Fruit fly (Drosophila melanogaster): ENCODE data around the gene CG42795.

Gene CG42795

dm6 chr3R:10263972-10264536 lies 38.6 kb downstream of the CG42795 start, which contains the start of gene Nuak (continued):
- TF ChIP-seq cyc (GFP tag; optimal IDR thresholded peaks at IDR 0.05) (peak; percentile 93), CG8632 (GFP tag; optimal IDR thresholded peaks at IDR 0.05) (peak; percentile 60), CG31627 (GFP tag; optimal IDR thresholded peaks at IDR 0.05) (peak; percentile 96), ss (GFP tag; optimal IDR thresholded peaks at IDR 0.05) (peak; percentile 31 to 64), Met (GFP tag; optimal IDR thresholded peaks at IDR 0.05) (peak; percentile 81), CG6276 (GFP tag; optimal IDR thresholded peaks at IDR 0.05) (peak; percentile 93), CG6163 (GFP tag; IDR thresholded peaks at IDR 0.05) (no peak), dsx (GFP tag; optimal IDR thresholded peaks at IDR 0.05; ENCODE audit: poor library complexity, severe bottlenecking) (peak; percentile 32), fd59A (GFP tag; optimal IDR thresholded peaks at IDR 0.05) (peak; percentile 29), Gug (GFP tag; IDR thresholded peaks at IDR 0.05) (no peak), CG11294 (GFP tag; IDR thresholded peaks at IDR 0.05) (no peak), Lpt (GFP tag; optimal IDR thresholded peaks at IDR 0.05) (peak; percentile 64), CG32006 (GFP tag; optimal IDR thresholded peaks at IDR 0.05) (peak; percentile 77), spab (GFP tag; optimal IDR thresholded peaks at IDR 0.05) (no peak), Eip78C (GFP tag) (peak; percentile 97), fkh (GFP tag; optimal IDR thresholded peaks at IDR 0.05) (peak; percentile 63), Sox102F (GFP tag; optimal IDR thresholded peaks at IDR 0.05) (peak; percentile 77), eg (GFP tag; IDR thresholded peaks at IDR 0.05) (no peak), achi (GFP tag; optimal IDR thresholded peaks at IDR 0.05) (peak; percentile 85)

dm6 chr3R:10264601-10265421 lies 39.3 kb downstream of the CG42795 start:
- TF ChIP-seq Hr4 (GFP tag; optimal IDR thresholded peaks at IDR 0.05) = no peak
- peak; percentile 59 for TF ChIP-seq Blimp-1 (GFP tag; optimal IDR thresholded peaks at IDR 0.05)
- TF ChIP-seq svp (GFP tag) = no peak
- no peak for TF ChIP-seq CG11294 (GFP tag; IDR thresholded peaks at IDR 0.05)
- peak; percentile 65 for TF ChIP-seq Eip78C (GFP tag)
- TF ChIP-seq vri (GFP tag; optimal IDR thresholded peaks at IDR 0.05) = peak; percentile 9
- TF ChIP-seq fkh (GFP tag; optimal IDR thresholded peaks at IDR 0.05) = peak; percentile 63

- TF ChIP-seq dsx (GFP tag; optimal IDR thresholded peaks at IDR 0.05; ENCODE audit: poor library complexity, severe bottlenecking) (peak; percentile 4), dac (GFP tag; optimal IDR thresholded peaks at IDR 0.05) (no peak), Ets21C (GFP tag; optimal IDR thresholded peaks at IDR 0.05) (peak; percentile 43), OdsH (GFP tag; optimal IDR thresholded peaks at IDR 0.05) (peak; percentile 56), topi (GFP tag; optimal IDR thresholded peaks at IDR 0.05) (peak; percentile 78), CG11902 (GFP tag; optimal IDR thresholded peaks at IDR 0.05) (peak; percentile 56), Ets96B (tag; optimal IDR thresholded peaks at IDR 0.05) (no peak), lz (GFP tag; optimal IDR thresholded peaks at IDR 0.05) (peak; percentile 80), CG9139 (GFP tag; optimal IDR thresholded peaks at IDR 0.05) (no peak), Smox (GFP tag; optimal IDR thresholded peaks at IDR 0.05) (peak; percentile 72), net (GFP tag; optimal IDR thresholded peaks at IDR 0.05) (peak; percentile 62), CG6854 (GFP tag; optimal IDR thresholded peaks at IDR 0.05) (peak; percentile 51), Gug (GFP tag; IDR thresholded peaks at IDR 0.05) (peak; percentile 47), CG31627 (GFP tag; optimal IDR thresholded peaks at IDR 0.05) (peak; percentile 76), Sox15 (GFP tag; optimal IDR thresholded peaks at IDR 0.05) (peak; percentile 19), Lpt (GFP tag; optimal IDR thresholded peaks at IDR 0.05) (peak; percentile 48), Hr39 (GFP tag; optimal IDR thresholded peaks at IDR 0.05) (peak; percentile 78), Hr38 (GFP tag; optimal IDR thresholded peaks at IDR 0.05) (no peak), CG10669 (GFP tag; optimal IDR thresholded peaks at IDR 0.05) (peak; percentile 3), CG10631 (GFP tag; optimal IDR thresholded peaks at IDR 0.05) (peak; percentile 69), fd59A (GFP tag; optimal IDR thresholded peaks at IDR 0.05) (peak; percentile 20), achi (GFP tag; optimal IDR thresholded peaks at IDR 0.05) (peak; percentile 71), Met (GFP tag; optimal IDR thresholded peaks at IDR 0.05) (peak; percentile 76), svp (GFP tag) (peak; percentile 90), CG3032 (tag; optimal IDR thresholded peaks at IDR 0.05) (no peak), Hr4 (GFP tag; optimal IDR thresholded peaks at IDR 0.05) (peak; percentile 22), CG6808 (GFP tag; optimal IDR thresholded peaks at IDR 0.05) (no peak), vri (GFP tag; optimal IDR thresholded peaks at IDR 0.05) (peak; percentile 58), pdm3 (GFP tag; optimal IDR thresholded peaks at IDR 0.05) (peak; percentile 52), salr (GFP tag; optimal IDR thresholded peaks at IDR 0.05) (peak in 1 of 2 experiments; percentile 24)
Observed at dm6 chr3R:10265552-10266137, 40.2 kb downstream of the CG42795 start.

Data from whole organism, prepupa.